Worm (Caenorhabditis elegans): Measurements from ENCODE around the gene ZK652.8.

The ZK652.8 gene

ce11 chrIII:7855468-7855867 is 12.0 kb upstream of the ZK652.8 start (continued):
- peak; percentile 20 for TF ChIP-seq snpc-4 (GFP tag; optimal IDR thresholded peaks at IDR 0.05)
- peak in 1 of 4 experiments; percentile 53 for TF ChIP-seq snpc-4 (tag; optimal IDR thresholded peaks at IDR 0.05)
- TF ChIP-seq madf-10 (tag; optimal IDR thresholded peaks at IDR 0.05): no peak
- TF ChIP-seq snpc-1.1 (tag; optimal IDR thresholded peaks at IDR 0.05; ENCODE audit: insufficient read depth): peak; percentile 25
- TF ChIP-seq madf-6 (GFP tag; IDR thresholded peaks at IDR 0.05): peak; percentile 58

ce11 chrIII:7854494-7855184 is 11.2 kb upstream of the ZK652.8 start, which contains the start of gene rpl-35:
Gene rpl-35 (plus strand): TSS chrIII:7855134.
- no peak for TF ChIP-seq hlh-12 (tag; optimal IDR thresholded peaks at IDR 0.05)
- TF ChIP-seq F57A8.1 (GFP tag; optimal IDR thresholded peaks at IDR 0.05): peak; percentile 91
- peak; percentile 99 for TF ChIP-seq madf-6 (GFP tag; IDR thresholded peaks at IDR 0.05)
- peak; percentile 99 for TF ChIP-seq K11D2.4 (GFP tag; IDR thresholded peaks at IDR 0.05)
- TF ChIP-seq F22D6.2 (tag; optimal IDR thresholded peaks at IDR 0.05): peak; percentile 94
- peak; percentile 94 for TF ChIP-seq madf-8 (GFP tag; conservative IDR thresholded peaks at IDR 0.05)
- TF ChIP-seq ceh-58 (GFP tag; IDR thresholded peaks at IDR 0.05): peak; percentile 72; the same call in 1 of the 2 replicates
- peak; percentile 96 for TF ChIP-seq hmg-20 (GFP tag; IDR thresholded peaks at IDR 0.05)
- TF ChIP-seq dpl-1 (GFP tag; optimal IDR thresholded peaks at IDR 0.05): peak; percentile 100
- peak; percentile 96 for TF ChIP-seq cebp-2 (GFP tag; IDR thresholded peaks at IDR 0.05)
- no peak for TF ChIP-seq hlh-26 (GFP tag; conservative IDR thresholded peaks at IDR 0.05)
- TF ChIP-seq F23B12.7 (tag; optimal IDR thresholded peaks at IDR 0.05; ENCODE audit: insufficient read depth): peak; percentile 99
- peak; percentile 98 for TF ChIP-seq nhr-80 (tag; optimal IDR thresholded peaks at IDR 0.05)
- peak; percentile 99 for TF ChIP-seq efl-1 (GFP tag; optimal IDR thresholded peaks at IDR 0.05)
- peak; percentile 100 for TF ChIP-seq ceh-27 (GFP tag; optimal IDR thresholded peaks at IDR 0.05)
- TF ChIP-seq egl-18 (GFP tag; IDR thresholded peaks at IDR 0.05): peak; percentile 99
- TF ChIP-seq nfyb-1 (GFP tag; IDR thresholded peaks at IDR 0.05): peak; percentile 99
- peak; percentile 78 for TF ChIP-seq ceh-79 (tag; optimal IDR thresholded peaks at IDR 0.05)
- TF ChIP-seq B0019.2 (GFP tag; conservative IDR thresholded peaks at IDR 0.05): peak; percentile 99
- TF ChIP-seq attf-5 (GFP tag; optimal IDR thresholded peaks at IDR 0.05): peak; percentile 100
- peak; percentile 73 for TF ChIP-seq fkh-3 (tag; optimal IDR thresholded peaks at IDR 0.05)
- peak; percentile 99 for TF ChIP-seq K12H6.12 (tag; optimal IDR thresholded peaks at IDR 0.05)
- TF ChIP-seq B0336.3 (GFP tag; IDR thresholded peaks at IDR 0.05): peak; percentile 100
- peak; percentile 99 for TF ChIP-seq repo-1 (tag; optimal IDR thresholded peaks at IDR 0.05)
- peak; percentile 84 for TF ChIP-seq F57C9.4 (tag; optimal IDR thresholded peaks at IDR 0.05)
- peak; percentile 85 for TF ChIP-seq T26A5.8 (tag; optimal IDR thresholded peaks at IDR 0.05)
- peak; percentile 99 for TF ChIP-seq F52B5.7 (tag; optimal IDR thresholded peaks at IDR 0.05)
- peak; percentile 98 for TF ChIP-seq unc-130 (GFP tag; optimal IDR thresholded peaks at IDR 0.05)
- peak; percentile 99 for TF ChIP-seq ztf-28 (GFP tag; IDR thresholded peaks at IDR 0.05)
- TF ChIP-seq Y56A3A.18 (GFP tag; IDR thresholded peaks at IDR 0.05): peak; percentile 99; the same call in 1 of the 2 replicates
- TF ChIP-seq snpc-4 (GFP tag; optimal IDR thresholded peaks at IDR 0.05): peak; percentile 93
- TF ChIP-seq snpc-4 (tag; optimal IDR thresholded peaks at IDR 0.05): peak; percentile 90 to 95 (median 91)
- TF ChIP-seq lag-1 (GFP tag; IDR thresholded peaks at IDR 0.05): 0 out of 2 replicates have a peak, but pooled peaks have one; percentile 86
- peak; percentile 93; the same call in 1 of the 2 replicates for TF ChIP-seq ceh-40 (GFP tag; IDR thresholded peaks at IDR 0.05)
- peak; percentile 55 for TF ChIP-seq mxl-1 (tag; optimal IDR thresholded peaks at IDR 0.05)
- peak; percentile 99 for TF ChIP-seq ceh-91 (GFP tag; IDR thresholded peaks at IDR 0.05)
- TF ChIP-seq him-1 (tag; optimal IDR thresholded peaks at IDR 0.05): peak; percentile 99
- peak; percentile 96 for TF ChIP-seq F33H1.4 (GFP tag; IDR thresholded peaks at IDR 0.05)
- no peak for TF ChIP-seq nhr-179 (tag; optimal IDR thresholded peaks at IDR 0.05)
- peak; percentile 66 for TF ChIP-seq dpff-1 (tag; optimal IDR thresholded peaks at IDR 0.05)
- peak; percentile 95 for TF ChIP-seq B0035.1 (tag; optimal IDR thresholded peaks at IDR 0.05)
- TF ChIP-seq rec-8 (tag; optimal IDR thresholded peaks at IDR 0.05): peak; percentile 90 to 98
- TF ChIP-seq aptf-3 (GFP tag; IDR thresholded peaks at IDR 0.05): peak; percentile 96; the same call in 1 of the 2 replicates
- TF ChIP-seq gei-17 (GFP tag; optimal IDR thresholded peaks at IDR 0.05): peak; percentile 93

Data from whole organism, young adult.